Worm (Caenorhabditis elegans) whole organism, L1 larva: ENCODE results near the gene sptl-3.

ENCODE experiments used
- C04F5.9 ChIP-seq: sonication (generic microtip); optimal IDR thresholded peaks from 2 replicates; lab custom pipeline; 2016; ENCODE audit warnings: missing genetic modification characterization, missing compliant biosample characterization
- C16A3.4 ChIP-seq: fragments of 150-350 bp; optimal IDR thresholded peaks from 2 replicates; lab custom pipeline; 2014; ENCODE audit warnings: missing biosample characterization, missing genetic modification characterization
- Y116A8C.19 ChIP-seq: sonication (generic microtip); optimal IDR thresholded peaks from 2 replicates; lab custom pipeline; 2016; ENCODE audit warnings: missing compliant biosample characterization, missing genetic modification characterization, borderline replicate concordance
- blmp-1 ChIP-seq: fragments of 150-350 bp; optimal IDR thresholded peaks from 2 replicates; lab custom pipeline; 2014; ENCODE audit warnings: missing biosample characterization, missing genetic modification characterization
- ceh-63 ChIP-seq: fragments of 200-800 bp; sonication (Bioruptor generic); optimal IDR thresholded peaks from 2 replicates; lab custom pipeline; 2018; ENCODE audit warnings: mild to moderate bottlenecking, missing genetic modification characterization, missing compliant biosample characterization
- ceh-82 ChIP-seq, 3 experiments: fragments of 150-350 bp in 1 of 3; sonication (generic microtip) in 2 of 3; optimal IDR thresholded peaks; 2 replicates each; lab custom pipeline; 2014 to 2017; ENCODE audit warnings: missing biosample characterization in 3 of 3, missing genetic modification characterization in 3 of 3
- ces-1 ChIP-seq: fragments of 150-350 bp; optimal IDR thresholded peaks from 2 replicates; lab custom pipeline; 2014; ENCODE audit warnings: missing biosample characterization, missing genetic modification reagents, missing genetic modification characterization
- dpl-1 ChIP-seq, 3 experiments: fragments of 150-350 bp in 2 of 3; sonication (generic microtip) in 1 of 3; optimal IDR thresholded peaks; 2 replicates each; lab custom pipeline; 2014 to 2017; ENCODE audit warnings: missing biosample characterization in 3 of 3, missing genetic modification characterization in 3 of 3, missing genetic modification reagents in 3 of 3
- efl-1 ChIP-seq, 4 experiments: fragments of 150-350 bp; optimal IDR thresholded peaks in 3 of 4; peaks in 1 of 4; 1 replicate in 1 of 4; 2 replicates in 3 of 4; lab custom pipeline; 2014; ENCODE audit warnings: missing biosample characterization in 2 of 4, missing genetic modification characterization in 2 of 4, missing genetic modification reagents in 2 of 4
- egl-27 ChIP-seq, 2 experiments: fragments of 150-350 bp in 1 of 2; sonication (generic microtip); optimal IDR thresholded peaks; 3 replicates each; lab custom pipeline; 2017 to 2018; ENCODE audit warnings: missing biosample characterization in 2 of 2, missing genetic modification characterization in 2 of 2, missing genetic modification reagents in 2 of 2
- elt-2 ChIP-seq: sonication (generic microtip); optimal IDR thresholded peaks from 2 replicates; lab custom pipeline; 2016; ENCODE audit warnings: missing genetic modification characterization, mild to moderate bottlenecking, inconsistent platforms, missing compliant biosample characterization, missing genetic modification reagents
- elt-3 ChIP-seq, 6 experiments: fragments of 150-350 bp in 1 of 6; sonication (generic microtip); optimal IDR thresholded peaks; 2 replicates each; lab custom pipeline; 2017 to 2018; ENCODE audit warnings: missing biosample characterization in 6 of 6, missing genetic modification characterization in 6 of 6, inconsistent platforms in 1 of 6
- fkh-8 ChIP-seq: sonication (generic microtip); optimal IDR thresholded peaks from 2 replicates; lab custom pipeline; 2016; ENCODE audit warnings: mild to moderate bottlenecking, missing genetic modification characterization, missing compliant biosample characterization
- grh-1 ChIP-seq: fragments of 200-800 bp; sonication (Bioruptor generic); IDR thresholded peaks from 2 replicates; pipeline ENCODE4 v1.3.6; 2022; ENCODE audit warnings: missing genetic modification reagents, missing genetic modification characterization, missing compliant biosample characterization
- irx-1 ChIP-seq: sonication (generic microtip); optimal IDR thresholded peaks from 2 replicates; lab custom pipeline; 2016; ENCODE audit warnings: missing genetic modification characterization, missing compliant biosample characterization
- lin-14 ChIP-seq: fragments of 200-800 bp; sonication (Bioruptor generic); optimal IDR thresholded peaks from 2 replicates; lab custom pipeline; 2018; ENCODE audit warnings: mild to moderate bottlenecking, missing genetic modification characterization, moderate library complexity, missing compliant biosample characterization
- lin-15B ChIP-seq: fragments of 150-350 bp; sonication (generic microtip); optimal IDR thresholded peaks from 3 replicates; lab custom pipeline; 2014; ENCODE audit warnings: missing biosample characterization, missing genetic modification characterization
- lin-35 ChIP-seq, 2 experiments: fragments of 150-350 bp; optimal IDR thresholded peaks; 2 replicates each; lab custom pipeline; 2014; ENCODE audit warnings: missing biosample characterization in 2 of 2, missing genetic modification characterization in 2 of 2, missing genetic modification reagents in 2 of 2
- lsy-2 ChIP-seq, 2 experiments: fragments of 150-350 bp; optimal IDR thresholded peaks; 2 replicates each; lab custom pipeline; 2014; ENCODE audit warnings: missing biosample characterization in 2 of 2, missing genetic modification characterization in 2 of 2
- mdl-1 ChIP-seq, 2 experiments: fragments of 150-350 bp; optimal IDR thresholded peaks; 2 replicates each; lab custom pipeline; 2014 to 2017; ENCODE audit warnings: missing biosample characterization in 2 of 2, missing genetic modification characterization in 2 of 2, inconsistent platforms in 1 of 2
- mep-1 ChIP-seq: fragments of 150-350 bp; optimal IDR thresholded peaks from 2 replicates; lab custom pipeline; 2014; ENCODE audit warnings: missing biosample characterization, missing genetic modification characterization
- nhr-19 ChIP-seq: fragments of 200-800 bp; sonication (Bioruptor generic); conservative IDR thresholded peaks from 2 replicates; pipeline ENCODE4 v1.3.6; 2022; ENCODE audit warnings: missing genetic modification characterization, missing compliant biosample characterization
- nhr-20 ChIP-seq: sonication (generic microtip); optimal IDR thresholded peaks from 2 replicates; lab custom pipeline; 2016; ENCODE audit warnings: mild to moderate bottlenecking, missing genetic modification characterization, missing compliant biosample characterization
- nhr-237 ChIP-seq: fragments of 150-350 bp; optimal IDR thresholded peaks from 2 replicates; lab custom pipeline; 2014; ENCODE audit warnings: missing biosample characterization, missing genetic modification characterization
- nhr-28 ChIP-seq: fragments of 150-350 bp; optimal IDR thresholded peaks from 2 replicates; lab custom pipeline; 2014; ENCODE audit warnings: missing biosample characterization, missing genetic modification characterization
- nhr-71 ChIP-seq: sonication (generic microtip); optimal IDR thresholded peaks from 2 replicates; lab custom pipeline; 2016; ENCODE audit warnings: mild to moderate bottlenecking, missing genetic modification characterization, moderate library complexity, missing compliant biosample characterization
- nhr-76 ChIP-seq: sonication (generic microtip); optimal IDR thresholded peaks from 2 replicates; lab custom pipeline; 2017; ENCODE audit warnings: missing biosample characterization, missing genetic modification characterization
- nhr-77 ChIP-seq: fragments of 150-350 bp; optimal IDR thresholded peaks from 2 replicates; lab custom pipeline; 2014; ENCODE audit warnings: missing biosample characterization, missing genetic modification characterization
- nhr-85 ChIP-seq: sonication (generic microtip); peaks from one replicate; lab custom pipeline; 2016; ENCODE audit warnings: missing genetic modification characterization, inconsistent platforms, missing compliant biosample characterization
- nhr-90 ChIP-seq: sonication (generic microtip); optimal IDR thresholded peaks from 2 replicates; lab custom pipeline; 2016; ENCODE audit warnings: mild to moderate bottlenecking, missing genetic modification characterization, missing compliant biosample characterization; ENCODE audit not compliant: poor library complexity
- pax-3 ChIP-seq: fragments of 200-800 bp; sonication (Bioruptor generic); optimal IDR thresholded peaks from 2 replicates; lab custom pipeline; 2018; ENCODE audit warnings: mild to moderate bottlenecking, missing genetic modification characterization, moderate library complexity, missing compliant biosample characterization
- rnt-1 ChIP-seq: sonication (generic microtip); optimal IDR thresholded peaks from 2 replicates; lab custom pipeline; 2016; ENCODE audit warnings: mild to moderate bottlenecking, missing genetic modification characterization, moderate library complexity, missing compliant biosample characterization
- skn-1 ChIP-seq: fragments of 150-350 bp; optimal IDR thresholded peaks from 2 replicates; lab custom pipeline; 2014; ENCODE audit warnings: missing biosample characterization, missing genetic modification characterization
- snu-23 ChIP-seq: sonication (generic microtip); optimal IDR thresholded peaks from 2 replicates; lab custom pipeline; 2016; ENCODE audit warnings: missing genetic modification characterization, missing compliant biosample characterization
- sptf-1 ChIP-seq: fragments of 150-350 bp; optimal IDR thresholded peaks from 2 replicates; lab custom pipeline; 2014; ENCODE audit warnings: missing biosample characterization, missing genetic modification characterization
- swsn-7 ChIP-seq: sonication (generic microtip); optimal IDR thresholded peaks from 2 replicates; lab custom pipeline; 2016; ENCODE audit warnings: missing genetic modification characterization, missing compliant biosample characterization
- tbx-2 ChIP-seq: sonication (generic microtip); optimal IDR thresholded peaks from 2 replicates; lab custom pipeline; 2016; ENCODE audit warnings: missing genetic modification characterization, missing compliant biosample characterization
- tlp-1 ChIP-seq: fragments of 150-350 bp; optimal IDR thresholded peaks from 2 replicates; lab custom pipeline; 2014; ENCODE audit warnings: missing biosample characterization, missing genetic modification characterization
- unc-98 ChIP-seq: fragments of 200-800 bp; sonication (Bioruptor generic); IDR thresholded peaks from 2 replicates; pipeline ENCODE4 v1.3.6; 2022; ENCODE audit warnings: missing genetic modification characterization, missing compliant biosample characterization
- ztf-4 ChIP-seq: fragments of 150-350 bp; optimal IDR thresholded peaks from 2 replicates; lab custom pipeline; 2014; ENCODE audit warnings: missing biosample characterization, missing genetic modification characterization

sptl-3 gene

DNA sequence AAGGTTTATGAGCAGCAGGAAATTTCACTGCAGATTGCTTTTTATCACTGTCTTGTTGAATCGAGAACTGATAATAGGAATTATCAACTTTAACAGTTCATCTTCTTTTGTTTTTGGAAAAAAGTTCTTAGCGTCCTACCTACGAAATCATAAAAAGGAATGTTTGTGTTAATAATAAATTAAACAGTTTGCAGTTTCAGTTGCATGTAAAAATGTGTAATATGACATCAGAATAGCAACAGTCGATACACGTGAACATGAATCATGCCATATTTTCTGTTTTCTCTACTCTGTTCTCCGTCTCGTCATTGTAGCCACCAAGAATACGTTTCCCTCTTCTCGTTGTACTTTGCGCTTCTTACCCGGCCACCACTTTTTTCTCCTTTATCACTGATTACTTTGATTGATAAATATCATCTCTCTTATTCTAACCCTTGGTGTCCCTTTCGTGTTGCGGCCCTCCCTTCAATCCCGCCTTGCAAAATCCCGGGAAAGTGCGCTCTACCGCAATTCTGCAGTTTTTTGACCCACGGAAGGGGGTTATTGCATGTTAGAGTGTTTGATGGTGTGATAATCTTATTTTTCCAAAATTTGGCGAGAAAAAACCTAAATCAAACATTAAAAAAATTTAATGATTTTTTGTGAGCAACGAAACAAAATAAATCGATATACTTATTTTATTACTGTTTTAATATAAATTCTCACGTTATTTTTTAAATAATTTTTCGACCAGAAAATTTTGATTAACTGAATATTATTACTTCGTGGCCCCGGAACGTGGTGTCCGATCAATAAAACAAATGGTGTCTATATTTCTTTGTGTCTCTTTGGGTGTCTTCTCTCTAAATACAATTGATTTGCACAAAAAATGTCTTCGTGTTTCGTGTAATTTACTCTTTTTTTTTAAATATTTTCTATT, at the start of gene sptl-3:
sptl-3 (plus strand) TSS at position 869 of the 919 bp plus-strand sequence.
- TF ChIP-seq lin-35 (GFP tag; optimal IDR thresholded peaks at IDR 0.05; lab: Kevin White, UChicago) (peak; percentile 23 to 57), ceh-82 (tag; optimal IDR thresholded peaks at IDR 0.05; lab: Kevin White, UChicago) (no peak), nhr-90 (tag; lab: Kevin White, UChicago) (peak; percentile 14), egl-27 (tag; optimal IDR thresholded peaks at IDR 0.05; lab: Kevin White, UChicago) (no peak), C04F5.9 (no peak), ces-1 (GFP tag; lab: Kevin White, UChicago) (no peak), sptf-1 (tag; lab: Kevin White, UChicago) (no peak), blmp-1 (tag; lab: Kevin White, UChicago) (peak; percentile 83), snu-23 (peak; percentile 65), tbx-2 (tag; lab: Kevin White, UChicago) (peak; percentile 44), lin-15B (no peak), fkh-8 (tag; lab: Kevin White, UChicago) (no peak), nhr-19 (GFP tag; lab: Robert Waterston, UW) (peak; percentile 53), lsy-2 (tag; optimal IDR thresholded peaks at IDR 0.05; lab: Kevin White, UChicago) (peak in 1 of 2 experiments; percentile 42), elt-3 (tag; optimal IDR thresholded peaks at IDR 0.05; lab: Kevin White, UChicago) (peak in 2 of 6 experiments; percentile 49 to 81), nhr-85 (tag; lab: Kevin White, UChicago) (peak; percentile 77), rnt-1 (tag; lab: Kevin White, UChicago) (peak; percentile 43), nhr-71 (tag; lab: Kevin White, UChicago) (peak; percentile 75), nhr-77 (tag; lab: Kevin White, UChicago) (no peak), skn-1 (tag; lab: Kevin White, UChicago) (peak; percentile 48), efl-1 (optimal IDR thresholded peaks at IDR 0.05; lab: Kevin White, UChicago) (peak; percentile 4 to 22), efl-1 (GFP tag; optimal IDR thresholded peaks at IDR 0.05 in 1 of 2; lab: Kevin White, UChicago) (peak; percentile 10 to 88), irx-1 (tag; lab: Kevin White, UChicago) (no peak), lin-14 (GFP tag; lab: Kevin White, UChicago) (peak; percentile 69), dpl-1 (GFP tag; optimal IDR thresholded peaks at IDR 0.05; lab: Kevin White, UChicago) (peak in 2 of 3 experiments; percentile 22 to 55), Y116A8C.19 (tag; lab: Kevin White, UChicago) (no peak), nhr-20 (tag; lab: Kevin White, UChicago) (peak; percentile 68), ztf-4 (tag; lab: Kevin White, UChicago) (no peak), C16A3.4 (tag; lab: Kevin White, UChicago) (peak; percentile 20), mep-1 (tag; lab: Kevin White, UChicago) (peak; percentile 46), nhr-76 (tag; lab: Kevin White, UChicago) (no peak), mdl-1 (tag; optimal IDR thresholded peaks at IDR 0.05; lab: Kevin White, UChicago) (peak in 1 of 2 experiments; percentile 61), elt-2 (peak; percentile 77), nhr-237 (tag; lab: Kevin White, UChicago) (no peak)

DNA sequence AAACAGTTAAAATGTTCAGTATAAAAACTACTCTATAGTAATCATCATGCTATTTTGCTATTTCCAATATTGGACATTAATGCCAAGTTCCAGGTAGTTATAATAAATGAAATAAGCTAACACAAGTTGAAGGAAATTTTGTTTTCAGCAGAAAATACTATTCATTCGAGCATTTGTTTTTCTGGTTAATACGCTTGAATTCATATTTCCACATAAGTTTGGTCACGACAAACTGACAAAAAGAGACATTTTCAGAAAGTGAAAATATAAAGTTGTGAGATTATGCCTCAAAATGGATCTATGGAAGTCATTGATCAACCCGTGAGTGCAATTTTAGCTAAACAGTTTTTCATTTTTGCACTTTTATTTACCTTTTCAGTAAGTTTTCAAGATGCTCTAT, 48.0 kb upstream of the sptl-3 start, which contains the start of gene srx-131:
srx-131 (plus strand) TSS at position 301 of the 400 bp plus-strand sequence.
- TF ChIP-seq nhr-28 (tag; lab: Kevin White, UChicago) (no peak), swsn-7 (no peak), ceh-63 (GFP tag; lab: Kevin White, UChicago) (no peak), tlp-1 (tag; lab: Kevin White, UChicago) (no peak), nhr-71 (tag; lab: Kevin White, UChicago) (no peak), pax-3 (no peak), unc-98 (GFP tag; lab: Robert Waterston, UW) (no peak), grh-1 (GFP tag; lab: Robert Waterston, UW) (no peak)
